Fruit fly (Drosophila melanogaster) Kc167 (cell line): ENCODE measurements around the gene Cp7Fc.

Source experiments
- Myc ChIP-seq: fragments of >200 bp; optimal IDR thresholded peaks from 2 replicates; lab custom pipeline; 2017; ENCODE audit warnings: missing external identifiers
- Sin3A ChIP-seq: fragments of >200 bp; optimal IDR thresholded peaks from 2 replicates; lab custom pipeline; 2018; ENCODE audit warnings: missing external identifiers
- psq ChIP-seq: fragments of >200 bp; optimal IDR thresholded peaks from 2 replicates; lab custom pipeline; 2017; ENCODE audit warnings: missing external identifiers
- ttk ChIP-seq: sonication (Bioruptor generic); optimal IDR thresholded peaks from 2 replicates; lab custom pipeline; 2017; ENCODE audit warnings: missing external identifiers

dm6 chrX:8464378-8465036 is 12.4 kb upstream of the Cp7Fc start, which contains the start of gene Sptr:
- no peak for TF ChIP-seq Myc (lab: Kevin White, UChicago)
- TF ChIP-seq psq = no peak
- TF ChIP-seq ttk = no peak
- TF ChIP-seq Sin3A = no peak
